Worm (Caenorhabditis elegans) whole organism, L4/young adult: ENCODE measurements around the gene F23F1.6.

Experiments used
- dao-5 ChIP-seq: sonication (generic microtip); optimal IDR thresholded peaks from 2 replicates; lab custom pipeline; 2016; ENCODE audit warnings: missing genotype, missing genetic modification characterization, moderate library complexity, missing compliant biosample characterization
- him-1 ChIP-seq: sonication (generic microtip); optimal IDR thresholded peaks from 2 replicates; lab custom pipeline; 2016; ENCODE audit warnings: missing genotype, missing genetic modification reagents, missing genetic modification characterization, missing compliant biosample characterization

- no peak for TF ChIP-seq him-1 (tag; lab: Kevin White, UChicago)
- no peak for TF ChIP-seq dao-5 (tag; lab: Kevin White, UChicago)
Measured at ce11 chrII:57873-58272, 20.8 kb upstream of the F23F1.6 start.
